Fruit fly (Drosophila melanogaster) whole organism, prepupa: Measurements from ENCODE around the gene CG32152.

Source experiments
- CG10669 ChIP-seq: fragments of 200-800 bp; sonication (Bioruptor generic); optimal IDR thresholded peaks from 3 replicates; lab custom pipeline; 2018; ENCODE audit warnings: missing biosample characterization, mild to moderate bottlenecking, missing genetic modification characterization, moderate library complexity
- CG11294 ChIP-seq: fragments of 200-800 bp; sonication (Bioruptor generic); IDR thresholded peaks from 2 replicates; pipeline ENCODE4 v1.3.6; 2022; ENCODE audit warnings: missing biosample characterization, missing genetic modification characterization
- CG11762 ChIP-seq: fragments of 200-800 bp; sonication (Bioruptor generic); optimal IDR thresholded peaks from 3 replicates; lab custom pipeline; 2016; ENCODE audit warnings: missing biosample characterization, missing genetic modification characterization; ENCODE audit not compliant: insufficient read depth
- CG1621 ChIP-seq: fragments of 200-800 bp; sonication (Bioruptor generic); optimal IDR thresholded peaks from 3 replicates; lab custom pipeline; 2018; ENCODE audit warnings: missing biosample characterization, mild to moderate bottlenecking, missing genetic modification characterization
- CG16779 ChIP-seq: fragments of 200-800 bp; sonication (Bioruptor generic); optimal IDR thresholded peaks from 3 replicates; lab custom pipeline; 2017; ENCODE audit warnings: missing biosample characterization, mild to moderate bottlenecking, missing genetic modification characterization
- CG3032 ChIP-seq: fragments of 200-800 bp; optimal IDR thresholded peaks from 2 replicates; lab custom pipeline; 2019; ENCODE audit warnings: missing biosample characterization, mild to moderate bottlenecking, missing genetic modification characterization, moderate library complexity
- CG31627 ChIP-seq: fragments of 200-800 bp; sonication (Bioruptor generic); optimal IDR thresholded peaks from 3 replicates; lab custom pipeline; 2016; ENCODE audit warnings: missing biosample characterization, missing genetic modification characterization
- CG32006 ChIP-seq: fragments of 200-800 bp; sonication (Bioruptor generic); optimal IDR thresholded peaks from 3 replicates; lab custom pipeline; 2017; ENCODE audit warnings: missing biosample characterization, mild to moderate bottlenecking, missing genetic modification characterization
- CG34406 ChIP-seq: fragments of 200-800 bp; sonication (Bioruptor generic); optimal IDR thresholded peaks from 3 replicates; lab custom pipeline; 2016; ENCODE audit warnings: missing biosample characterization, missing genetic modification characterization
- CG3919 ChIP-seq: fragments of 200-800 bp; sonication (Bioruptor generic); optimal IDR thresholded peaks from 3 replicates; lab custom pipeline; 2016; ENCODE audit warnings: missing biosample characterization, missing genetic modification characterization
- CG4318 ChIP-seq: fragments of 200-800 bp; sonication (Bioruptor generic); optimal IDR thresholded peaks from 3 replicates; lab custom pipeline; 2017; ENCODE audit warnings: missing biosample characterization, mild to moderate bottlenecking, missing genetic modification characterization
- CG6163 ChIP-seq: fragments of 200-800 bp; sonication (Bioruptor generic); IDR thresholded peaks from 3 replicates; pipeline ENCODE4 v1.3.6; 2022; ENCODE audit warnings: missing biosample characterization, missing genetic modification characterization
- CG6808 ChIP-seq: fragments of 200-800 bp; sonication (Bioruptor generic); optimal IDR thresholded peaks from 3 replicates; lab custom pipeline; 2017; ENCODE audit warnings: missing biosample characterization, missing genetic modification characterization, mild to moderate bottlenecking, moderate library complexity, missing genetic modification reagents
- CG6854 ChIP-seq: fragments of 200-800 bp; sonication (Bioruptor generic); optimal IDR thresholded peaks from 2 replicates; lab custom pipeline; 2017; ENCODE audit warnings: missing biosample characterization, mild to moderate bottlenecking, missing genetic modification characterization
- CG7368 ChIP-seq: fragments of 200-800 bp; sonication (Bioruptor generic); optimal IDR thresholded peaks from 3 replicates; lab custom pipeline; 2016; ENCODE audit warnings: missing biosample characterization, missing genetic modification characterization
- CG8119 ChIP-seq: fragments of 200-800 bp; sonication (Bioruptor generic); IDR thresholded peaks from 3 replicates; pipeline ENCODE4 v1.3.6; 2022; ENCODE audit warnings: missing biosample characterization, missing genetic modification characterization
- CG8632 ChIP-seq: fragments of 200-800 bp; sonication (Bioruptor generic); optimal IDR thresholded peaks from 3 replicates; lab custom pipeline; 2016; ENCODE audit warnings: missing biosample characterization, missing genetic modification characterization
- Eip75B ChIP-seq: fragments of 200-800 bp; sonication (Bioruptor generic); optimal IDR thresholded peaks from 3 replicates; lab custom pipeline; 2016; ENCODE audit warnings: missing biosample characterization, missing genetic modification characterization
- Eip78C ChIP-seq: fragments of 200-800 bp; sonication (Bioruptor generic); peaks from one replicate; lab custom pipeline; 2016; ENCODE audit warnings: missing biosample characterization, missing genetic modification characterization
- Eip93F ChIP-seq: fragments of 200-800 bp; sonication (Bioruptor generic); optimal IDR thresholded peaks from 2 replicates; lab custom pipeline; 2016; ENCODE audit warnings: missing biosample characterization, mild to moderate bottlenecking, missing genetic modification characterization
- Ets21C ChIP-seq: fragments of 200-800 bp; sonication (Bioruptor generic); optimal IDR thresholded peaks from 3 replicates; lab custom pipeline; 2016; ENCODE audit warnings: missing biosample characterization, missing genetic modification characterization
- Ets96B ChIP-seq: fragments of 200-800 bp; optimal IDR thresholded peaks from 2 replicates; lab custom pipeline; 2019; ENCODE audit warnings: missing biosample characterization, mild to moderate bottlenecking, missing genetic modification characterization, moderate library complexity
- Gug ChIP-seq: fragments of 200-800 bp; sonication (Bioruptor generic); IDR thresholded peaks from 2 replicates; pipeline ENCODE4 v1.3.6; 2022; ENCODE audit warnings: missing biosample characterization, missing genetic modification characterization
- Hr38 ChIP-seq: sonication (Bioruptor generic); optimal IDR thresholded peaks from 2 replicates; lab custom pipeline; 2016; ENCODE audit warnings: missing biosample characterization, missing genetic modification characterization
- Hr39 ChIP-seq: fragments of 200-800 bp; sonication (Bioruptor generic); optimal IDR thresholded peaks from 2 replicates; lab custom pipeline; 2016; ENCODE audit warnings: missing biosample characterization, missing genetic modification characterization
- Lpt ChIP-seq: fragments of 200-800 bp; sonication (Bioruptor generic); optimal IDR thresholded peaks from 3 replicates; lab custom pipeline; 2016; ENCODE audit warnings: missing biosample characterization, missing genetic modification characterization
- Met ChIP-seq: fragments of 200-800 bp; sonication (Bioruptor generic); optimal IDR thresholded peaks from 3 replicates; lab custom pipeline; 2016; ENCODE audit warnings: missing biosample characterization, missing genetic modification characterization
- Sox102F ChIP-seq: fragments of 200-800 bp; sonication (Bioruptor generic); optimal IDR thresholded peaks from 2 replicates; lab custom pipeline; 2016; ENCODE audit warnings: missing biosample characterization, mild to moderate bottlenecking, missing genetic modification characterization
- Sox14 ChIP-seq: fragments of 200-800 bp; sonication (Bioruptor generic); optimal IDR thresholded peaks from 3 replicates; lab custom pipeline; 2016; ENCODE audit warnings: missing biosample characterization, missing genetic modification characterization
- Sox15 ChIP-seq: fragments of 200-800 bp; sonication (Bioruptor generic); optimal IDR thresholded peaks from 3 replicates; lab custom pipeline; 2016; ENCODE audit warnings: missing biosample characterization, missing genetic modification characterization
- achi ChIP-seq: fragments of 200-800 bp; sonication (Bioruptor generic); optimal IDR thresholded peaks from 3 replicates; lab custom pipeline; 2016; ENCODE audit warnings: missing biosample characterization, missing genetic modification characterization
- acj6 ChIP-seq: fragments of 200-800 bp; sonication (Bioruptor generic); optimal IDR thresholded peaks from 3 replicates; lab custom pipeline; 2016; ENCODE audit warnings: missing biosample characterization, missing genetic modification characterization
- cyc ChIP-seq: fragments of 200-800 bp; sonication (Bioruptor generic); optimal IDR thresholded peaks from 3 replicates; lab custom pipeline; 2016; ENCODE audit warnings: missing biosample characterization, missing genetic modification characterization
- dac ChIP-seq: fragments of 200-800 bp; sonication (Bioruptor generic); optimal IDR thresholded peaks from 2 replicates; lab custom pipeline; 2017; ENCODE audit warnings: missing biosample characterization, mild to moderate bottlenecking, missing genetic modification characterization
- eg ChIP-seq: fragments of 200-800 bp; sonication (Bioruptor generic); IDR thresholded peaks from 3 replicates; pipeline ENCODE4 v1.3.6; 2022; ENCODE audit warnings: missing biosample characterization, missing genetic modification characterization
- esn ChIP-seq: fragments of 200-800 bp; sonication (Bioruptor generic); optimal IDR thresholded peaks from 2 replicates; lab custom pipeline; 2016; ENCODE audit warnings: missing biosample characterization, mild to moderate bottlenecking, missing genetic modification characterization, moderate library complexity
- fd59A ChIP-seq: fragments of 200-800 bp; sonication (Bioruptor generic); optimal IDR thresholded peaks from 2 replicates; lab custom pipeline; 2017; ENCODE audit warnings: missing biosample characterization, mild to moderate bottlenecking, missing genetic modification characterization, missing genetic modification reagents
- fd85E ChIP-seq: fragments of 200-800 bp; sonication (Bioruptor generic); optimal IDR thresholded peaks from 3 replicates; lab custom pipeline; 2016; ENCODE audit warnings: missing biosample characterization, missing genetic modification characterization
- fkh ChIP-seq: fragments of 200-800 bp; sonication (Bioruptor generic); optimal IDR thresholded peaks from 3 replicates; lab custom pipeline; 2017; ENCODE audit warnings: missing biosample characterization, mild to moderate bottlenecking, missing genetic modification characterization, moderate library complexity
- lz ChIP-seq: fragments of 200-800 bp; sonication (Bioruptor generic); optimal IDR thresholded peaks from 3 replicates; lab custom pipeline; 2016; ENCODE audit warnings: missing biosample characterization, missing genetic modification characterization
- pdm3 ChIP-seq: fragments of 200-800 bp; sonication (Bioruptor generic); optimal IDR thresholded peaks from 3 replicates; lab custom pipeline; 2016; ENCODE audit warnings: missing biosample characterization, missing genetic modification characterization
- salr ChIP-seq, 2 experiments: fragments of 200-800 bp; sonication (Bioruptor generic); optimal IDR thresholded peaks; 3 replicates each; lab custom pipeline; 2016 to 2018; ENCODE audit warnings: missing biosample characterization in 2 of 2, missing genetic modification characterization in 2 of 2, mild to moderate bottlenecking in 1 of 2
- spab ChIP-seq: fragments of 200-800 bp; sonication (Bioruptor generic); optimal IDR thresholded peaks from 2 replicates; lab custom pipeline; 2017; ENCODE audit warnings: missing biosample characterization, mild to moderate bottlenecking, missing genetic modification characterization, missing genetic modification reagents
- ss ChIP-seq, 2 experiments: fragments of 200-800 bp; sonication (Bioruptor generic); optimal IDR thresholded peaks; 2 replicates in 1 of 2; 3 replicates in 1 of 2; lab custom pipeline; 2017 to 2018; ENCODE audit warnings: mild to moderate bottlenecking in 2 of 2, missing biosample characterization in 2 of 2, missing genetic modification characterization in 2 of 2, moderate library complexity in 1 of 2
- svp ChIP-seq: fragments of 200-800 bp; sonication (Bioruptor generic); peaks from one replicate; lab custom pipeline; 2016; ENCODE audit warnings: missing biosample characterization, missing genetic modification characterization
- topi ChIP-seq: fragments of 200-800 bp; sonication (Bioruptor generic); optimal IDR thresholded peaks from 3 replicates; lab custom pipeline; 2016; ENCODE audit warnings: missing biosample characterization, missing genetic modification characterization
- vri ChIP-seq: fragments of 200-800 bp; sonication (Bioruptor generic); optimal IDR thresholded peaks from 3 replicates; lab custom pipeline; 2016; ENCODE audit warnings: missing biosample characterization, mild to moderate bottlenecking, missing genetic modification characterization

The CG32152 gene

dm6 chr3L:16132067-16132418 is 11.8 kb downstream of the CG32152 start:
- TF ChIP-seq ss (GFP tag; optimal IDR thresholded peaks at IDR 0.05; lab: Kevin White, UChicago), result no peak
- TF ChIP-seq CG16779 (tag; lab: Kevin White, UChicago), result no peak
- TF ChIP-seq salr (GFP tag; optimal IDR thresholded peaks at IDR 0.05; lab: Kevin White, UChicago), result no peak
- TF ChIP-seq Gug (GFP tag; lab: Robert Waterston, UW), result no peak
- no peak for TF ChIP-seq CG4318 (GFP tag; lab: Kevin White, UChicago)
- TF ChIP-seq Eip93F, result no peak
- TF ChIP-seq CG11762 (GFP tag; lab: Kevin White, UChicago), result no peak
- TF ChIP-seq CG8632 (GFP tag; lab: Kevin White, UChicago), result no peak

dm6 chr3L:16131264-16132066 is 12.4 kb downstream of the CG32152 start, which contains the start of the genes Trs20 and elg1:
Trs20 (minus strand) TSS chr3L:16131632.
elg1 (plus strand) TSS chr3L:16132028.
- TF ChIP-seq Gug (GFP tag; lab: Robert Waterston, UW), result peak; percentile 23; the same call in 1 of the 2 replicates
- peak; percentile 58 for TF ChIP-seq esn
- no peak for TF ChIP-seq CG11294 (GFP tag; lab: Robert Waterston, UW)
- no peak for TF ChIP-seq Hr38 (GFP tag; lab: Kevin White, UChicago)
- TF ChIP-seq fd85E (GFP tag; lab: Kevin White, UChicago), result no peak
- TF ChIP-seq topi, result peak; percentile 19
- TF ChIP-seq CG34406 (GFP tag; lab: Kevin White, UChicago), result peak; percentile 56
- TF ChIP-seq spab (GFP tag; lab: Kevin White, UChicago), result no peak
- TF ChIP-seq CG8632 (GFP tag; lab: Kevin White, UChicago), result peak; percentile 34
- TF ChIP-seq CG6808 (GFP tag; lab: Kevin White, UChicago), result no peak
- TF ChIP-seq fkh (GFP tag; lab: Kevin White, UChicago), result no peak
- no peak for TF ChIP-seq CG16779 (tag; lab: Kevin White, UChicago)
- TF ChIP-seq svp (GFP tag; lab: Kevin White, UChicago), result no peak
- TF ChIP-seq CG6163 (GFP tag; lab: Robert Waterston, UW), result no peak
- TF ChIP-seq Eip75B (GFP tag; lab: Kevin White, UChicago), result no peak
- TF ChIP-seq achi (GFP tag; lab: Kevin White, UChicago), result no peak
- no peak for TF ChIP-seq Sox15
- TF ChIP-seq CG4318 (GFP tag; lab: Kevin White, UChicago), result no peak
- TF ChIP-seq Ets21C (GFP tag; lab: Kevin White, UChicago), result no peak
- no peak for TF ChIP-seq CG1621 (tag; lab: Kevin White, UChicago)
- TF ChIP-seq cyc (GFP tag; lab: Kevin White, UChicago), result peak; percentile 11
- no peak for TF ChIP-seq Lpt
- TF ChIP-seq CG3032, result peak; percentile 64
- TF ChIP-seq eg (GFP tag; lab: Robert Waterston, UW), result no peak
- peak; percentile 47 for TF ChIP-seq Ets96B (tag; lab: Kevin White, UChicago)
- no peak for TF ChIP-seq Hr39
- no peak for TF ChIP-seq CG7368 (GFP tag; lab: Kevin White, UChicago)
- TF ChIP-seq salr (GFP tag; optimal IDR thresholded peaks at IDR 0.05; lab: Kevin White, UChicago), result no peak
- no peak for TF ChIP-seq dac (GFP tag; lab: Kevin White, UChicago)
- TF ChIP-seq CG6854 (GFP tag; lab: Kevin White, UChicago), result peak; percentile 31
- TF ChIP-seq lz, result peak; percentile 38
- TF ChIP-seq vri, result no peak
- no peak for TF ChIP-seq Met (GFP tag; lab: Kevin White, UChicago)
- peak; percentile 30 for TF ChIP-seq Sox14 (GFP tag; lab: Kevin White, UChicago)
- no peak for TF ChIP-seq Eip78C (GFP tag; lab: Kevin White, UChicago)
- peak; percentile 52 for TF ChIP-seq acj6 (GFP tag; lab: Kevin White, UChicago)
- no peak for TF ChIP-seq pdm3 (GFP tag; lab: Kevin White, UChicago)
- TF ChIP-seq CG31627 (GFP tag; lab: Kevin White, UChicago), result peak; percentile 13
- peak; percentile 20 for TF ChIP-seq CG11762 (GFP tag; lab: Kevin White, UChicago)
- TF ChIP-seq CG10669 (GFP tag; lab: Kevin White, UChicago), result no peak
- TF ChIP-seq ss (GFP tag; optimal IDR thresholded peaks at IDR 0.05; lab: Kevin White, UChicago), result peak in 1 of 2 experiments; percentile 62
- TF ChIP-seq Eip93F, result no peak
- TF ChIP-seq CG8119 (GFP tag; lab: Robert Waterston, UW), result no peak
- no peak for TF ChIP-seq Sox102F (GFP tag; lab: Kevin White, UChicago)
- TF ChIP-seq CG3919 (GFP tag; lab: Kevin White, UChicago), result no peak
- no peak for TF ChIP-seq fd59A
- TF ChIP-seq CG32006, result no peak
